Fruit fly (Drosophila melanogaster): ENCODE results near the gene CG31710.

The CG31710 gene

dm6 chr2L:9744634-9745033, 38.9 kb upstream of the CG31710 start:
- TF ChIP-seq Vsx2 (GFP tag; optimal IDR thresholded peaks at IDR 0.05; ENCODE audit: partially characterized antibody) (no peak), Mio (GFP tag; optimal IDR thresholded peaks at IDR 0.05) (no peak), h (GFP tag; optimal IDR thresholded peaks at IDR 0.05) (no peak), lola (GFP tag; optimal IDR thresholded peaks at IDR 0.05) (no peak), Dfd (GFP tag; optimal IDR thresholded peaks at IDR 0.05) (no peak)

- no peak for TF ChIP-seq Myc (optimal IDR thresholded peaks at IDR 0.05)
- TF ChIP-seq Mio (GFP tag; optimal IDR thresholded peaks at IDR 0.05): no peak
- TF ChIP-seq fru (GFP tag; optimal IDR thresholded peaks at IDR 0.05): no peak
- TF ChIP-seq brk (GFP tag; optimal IDR thresholded peaks at IDR 0.05): no peak
- TF ChIP-seq N (GFP tag; optimal IDR thresholded peaks at IDR 0.05): no peak
- TF ChIP-seq CG32264 (GFP tag; optimal IDR thresholded peaks at IDR 0.05): no peak
- TF ChIP-seq sv (GFP tag; optimal IDR thresholded peaks at IDR 0.05): no peak
- no peak for TF ChIP-seq dl (GFP tag; optimal IDR thresholded peaks at IDR 0.05; ENCODE audit: insufficient read depth in 1 of 2, partially characterized antibody in 2 of 2)
- no peak for TF ChIP-seq OdsH (GFP tag; optimal IDR thresholded peaks at IDR 0.05)
- TF ChIP-seq Vsx2 (GFP tag; optimal IDR thresholded peaks at IDR 0.05; ENCODE audit: partially characterized antibody): no peak
- TF ChIP-seq CrebA (GFP tag; optimal IDR thresholded peaks at IDR 0.05; ENCODE audit: borderline replicate concordance): no peak
- TF ChIP-seq psq (GFP tag; optimal IDR thresholded peaks at IDR 0.05): no peak
- TF ChIP-seq Dfd (GFP tag; optimal IDR thresholded peaks at IDR 0.05): no peak
- no peak for TF ChIP-seq dmrt93B (GFP tag; optimal IDR thresholded peaks at IDR 0.05)
- no peak for TF ChIP-seq foxo (GFP tag; optimal IDR thresholded peaks at IDR 0.05)
- TF ChIP-seq rgr (GFP tag; optimal IDR thresholded peaks at IDR 0.05): no peak
- TF ChIP-seq h (GFP tag; optimal IDR thresholded peaks at IDR 0.05): no peak
- TF ChIP-seq Hr78 (GFP tag; optimal IDR thresholded peaks at IDR 0.05): no peak
- no peak for TF ChIP-seq sage (GFP tag; optimal IDR thresholded peaks at IDR 0.05)
Measured at dm6 chr2L:9743823-9744222, 38.1 kb upstream of the CG31710 start.

- no peak for TF ChIP-seq psq (GFP tag; optimal IDR thresholded peaks at IDR 0.05)
- peak; percentile 63 for TF ChIP-seq Dfd (GFP tag; optimal IDR thresholded peaks at IDR 0.05)
Measured at dm6 chr2L:9739685-9740084, 33.9 kb upstream of the CG31710 start.

- TF ChIP-seq CG9705 (GFP tag; optimal IDR thresholded peaks at IDR 0.05): no peak
- peak; percentile 12 for TF ChIP-seq HLH106 (tag; optimal IDR thresholded peaks at IDR 0.05)
- TF ChIP-seq usp (GFP tag; optimal IDR thresholded peaks at IDR 0.05): no peak
- TF ChIP-seq Vsx2 (GFP tag; optimal IDR thresholded peaks at IDR 0.05; ENCODE audit: partially characterized antibody): no peak
- peak; percentile 14 for TF ChIP-seq h (GFP tag; optimal IDR thresholded peaks at IDR 0.05)
- TF ChIP-seq Jra (GFP tag; optimal IDR thresholded peaks at IDR 0.05): no peak
- TF ChIP-seq rgr (GFP tag; optimal IDR thresholded peaks at IDR 0.05): peak; percentile 17
- TF ChIP-seq foxo (GFP tag; optimal IDR thresholded peaks at IDR 0.05): peak in 1 of 2 experiments; percentile 20
- no peak for TF ChIP-seq Myc (optimal IDR thresholded peaks at IDR 0.05)
- no peak for TF ChIP-seq sv (GFP tag; optimal IDR thresholded peaks at IDR 0.05)
Measured at dm6 chr2L:9737803-9738202, 32.0 kb upstream of the CG31710 start.

- TF ChIP-seq N (GFP tag; optimal IDR thresholded peaks at IDR 0.05) (no peak), brk (GFP tag; optimal IDR thresholded peaks at IDR 0.05) (no peak), CrebA (GFP tag; optimal IDR thresholded peaks at IDR 0.05; ENCODE audit: borderline replicate concordance) (no peak), Myc (optimal IDR thresholded peaks at IDR 0.05) (no peak), CG32264 (GFP tag; optimal IDR thresholded peaks at IDR 0.05) (no peak), usp (GFP tag; optimal IDR thresholded peaks at IDR 0.05) (no peak), dmrt93B (GFP tag; optimal IDR thresholded peaks at IDR 0.05) (no peak), Hr78 (GFP tag; optimal IDR thresholded peaks at IDR 0.05) (no peak), psq (GFP tag; optimal IDR thresholded peaks at IDR 0.05) (no peak), Mio (GFP tag; optimal IDR thresholded peaks at IDR 0.05) (no peak), HLH106 (tag; optimal IDR thresholded peaks at IDR 0.05) (no peak)
Measured at dm6 chr2L:9737360-9737759, 31.6 kb upstream of the CG31710 start.

dm6 chr2L:9736000-9736695, 30.4 kb upstream of the CG31710 start, which contains the start of gene CG13117:
TSS of gene CG13117 (plus strand) at chr2L:9736645.
- TF ChIP-seq Rel (GFP tag; optimal IDR thresholded peaks at IDR 0.05): no peak
- no peak for TF ChIP-seq Rel (tag; optimal IDR thresholded peaks at IDR 0.05)
- TF ChIP-seq sv (GFP tag; optimal IDR thresholded peaks at IDR 0.05): no peak
- TF ChIP-seq psq (GFP tag; optimal IDR thresholded peaks at IDR 0.05): peak; percentile 5
- TF ChIP-seq OdsH (GFP tag; optimal IDR thresholded peaks at IDR 0.05): peak; percentile 34
- no peak for TF ChIP-seq tai (GFP tag; optimal IDR thresholded peaks at IDR 0.05)
- peak; percentile 14 for TF ChIP-seq fru (GFP tag; optimal IDR thresholded peaks at IDR 0.05)
- peak; percentile 0 for TF ChIP-seq Dif (GFP tag; optimal IDR thresholded peaks at IDR 0.05; ENCODE audit: partially characterized antibody)
- TF ChIP-seq foxo (GFP tag; optimal IDR thresholded peaks at IDR 0.05): peak in 1 of 2 experiments; percentile 31
- peak; percentile 15 for TF ChIP-seq ey (GFP tag; optimal IDR thresholded peaks at IDR 0.05)
- peak; percentile 19 for TF ChIP-seq woc (GFP tag; optimal IDR thresholded peaks at IDR 0.05)
- TF ChIP-seq Hr83 (GFP tag; optimal IDR thresholded peaks at IDR 0.05; ENCODE audit: poor library complexity, severe bottlenecking): no peak
- peak; percentile 10 for TF ChIP-seq CG9705 (GFP tag; optimal IDR thresholded peaks at IDR 0.05)
- TF ChIP-seq br (GFP tag; optimal IDR thresholded peaks at IDR 0.05): peak; percentile 19
- peak; percentile 31 for TF ChIP-seq dmrt93B (GFP tag; optimal IDR thresholded peaks at IDR 0.05)
- peak; percentile 51 for TF ChIP-seq HLH106 (tag; optimal IDR thresholded peaks at IDR 0.05)
- peak; percentile 63 for TF ChIP-seq Jra (GFP tag; optimal IDR thresholded peaks at IDR 0.05)
- peak; percentile 35 for TF ChIP-seq Sp1 (GFP tag; optimal IDR thresholded peaks at IDR 0.05)

Data from whole organism, wandering third instar larva.